Fruit fly (Drosophila melanogaster) S2 (cell line): ENCODE results near the gene COX8.
A peak's percentile ranks its signal among the peaks of the same experiment; 100 is the strongest.

Experiments
- CG8478 ChIP-seq: fragments of >200 bp; optimal IDR thresholded peaks from 2 replicates; lab custom pipeline; 2018
- CTCF ChIP-seq, 2 experiments: fragments of >200 bp; optimal IDR thresholded peaks; 2 replicates each; lab custom pipeline; 2018

DNA sequence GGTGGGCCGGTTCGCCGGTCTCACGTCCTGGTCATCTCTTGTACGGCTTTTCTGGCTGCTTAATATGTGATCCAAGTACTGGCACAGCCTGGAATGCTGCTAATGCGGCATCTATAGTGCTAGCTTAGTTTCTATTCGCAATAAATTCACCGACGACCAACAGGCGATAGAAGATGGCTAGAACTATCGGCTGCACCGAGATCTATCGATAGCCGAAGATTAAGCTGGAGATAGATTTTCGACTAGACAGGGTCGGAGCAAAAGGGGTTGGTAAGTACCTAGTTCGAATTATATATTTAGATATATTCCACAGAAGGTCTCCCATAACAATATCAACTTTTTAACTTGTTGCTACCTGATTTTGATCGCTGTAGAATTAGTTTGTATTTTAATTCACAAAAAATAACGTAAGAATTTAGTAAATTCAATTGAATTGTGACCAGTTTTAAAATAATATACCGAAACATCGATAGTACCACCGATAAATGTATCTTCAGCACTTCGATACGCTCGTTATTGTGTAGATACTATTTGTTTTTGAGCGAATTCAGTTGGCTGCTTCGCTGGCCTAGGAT, 31.8 kb downstream of the COX8 start, which contains the start of the genes Glg1 and M6:
- TF ChIP-seq CG8478 (lab: Kevin White, UChicago) (no peak), CTCF (optimal IDR thresholded peaks at IDR 0.05; lab: Kevin White, UChicago) (peak; percentile 27 to 47)
